Fruit fly (Drosophila melanogaster): ENCODE measurements around the gene Srp72.

Srp72 gene

DNA sequence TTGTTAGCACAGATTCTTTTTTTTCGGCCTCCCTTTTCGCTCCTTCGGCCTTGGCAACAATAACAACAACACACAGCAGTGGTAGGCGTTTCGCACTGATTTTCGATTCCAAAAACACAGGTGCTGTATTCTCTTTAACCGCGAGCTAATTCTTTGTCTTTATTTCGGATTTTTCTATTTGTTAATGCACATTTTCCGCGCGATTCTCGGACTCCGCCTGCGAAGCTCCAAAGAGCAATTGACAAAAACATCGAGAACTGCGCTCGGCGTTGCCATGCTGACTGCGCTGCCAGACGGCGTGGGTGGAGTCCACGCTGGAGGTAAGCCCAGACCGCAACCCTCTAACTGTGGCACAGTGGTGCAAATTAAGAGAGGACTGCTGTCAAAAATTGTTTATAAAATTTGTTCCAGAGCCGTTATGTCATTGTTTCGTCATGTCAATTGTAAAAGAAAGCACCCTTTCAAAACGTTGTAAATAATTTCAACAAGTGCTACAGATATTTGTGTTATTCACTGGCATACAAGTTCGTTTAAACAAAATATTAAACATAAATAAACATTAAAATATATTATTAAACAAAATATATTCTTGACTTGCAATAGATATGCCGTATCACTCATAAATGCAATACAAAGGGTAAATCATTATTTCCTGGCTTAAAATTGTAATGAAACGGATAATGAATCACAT, 31.0 kb upstream of the Srp72 start, which contains the start of the genes DPCoAC and CG5180 (continued):
- TF ChIP-seq salr (GFP tag; optimal IDR thresholded peaks at IDR 0.05) (peak in 1 of 2 experiments; percentile 65), ss (GFP tag; optimal IDR thresholded peaks at IDR 0.05) (peak; percentile 34 to 37), OdsH (GFP tag; optimal IDR thresholded peaks at IDR 0.05) (peak; percentile 69), Eip93F (GFP tag; optimal IDR thresholded peaks at IDR 0.05) (peak; percentile 45), Eip78C (GFP tag) (peak; percentile 79), Hr38 (GFP tag; optimal IDR thresholded peaks at IDR 0.05) (no peak), CG32006 (GFP tag; optimal IDR thresholded peaks at IDR 0.05) (peak; percentile 65), CG7368 (GFP tag; optimal IDR thresholded peaks at IDR 0.05) (peak; percentile 19), CG4318 (GFP tag; optimal IDR thresholded peaks at IDR 0.05) (peak; percentile 56), svp (GFP tag) (peak; percentile 79), cyc (GFP tag; optimal IDR thresholded peaks at IDR 0.05) (peak; percentile 69), fd85E (GFP tag; optimal IDR thresholded peaks at IDR 0.05) (no peak), Hr39 (GFP tag; optimal IDR thresholded peaks at IDR 0.05) (peak; percentile 60), Gug (GFP tag; IDR thresholded peaks at IDR 0.05) (no peak), CG6808 (GFP tag; optimal IDR thresholded peaks at IDR 0.05) (peak; percentile 40), CG6854 (GFP tag; optimal IDR thresholded peaks at IDR 0.05) (peak; percentile 16), vri (GFP tag; optimal IDR thresholded peaks at IDR 0.05) (peak; percentile 70), CG8119 (GFP tag; IDR thresholded peaks at IDR 0.05) (0 out of 3 replicates have a peak, but pooled peaks have one; percentile 27), Sox14 (GFP tag; optimal IDR thresholded peaks at IDR 0.05) (peak; percentile 81), CG34406 (GFP tag; optimal IDR thresholded peaks at IDR 0.05) (peak; percentile 43), Eip75B (GFP tag; optimal IDR thresholded peaks at IDR 0.05) (peak; percentile 32), Blimp-1 (GFP tag; optimal IDR thresholded peaks at IDR 0.05) (peak; percentile 12), Ets21C (GFP tag; optimal IDR thresholded peaks at IDR 0.05) (peak; percentile 55), spab (GFP tag; optimal IDR thresholded peaks at IDR 0.05) (no peak)

- TF ChIP-seq CG8319 (GFP tag; optimal IDR thresholded peaks at IDR 0.05): no peak
- peak in 1 of 2 experiments; percentile 3 for TF ChIP-seq salr (GFP tag; optimal IDR thresholded peaks at IDR 0.05)
- peak; percentile 9 for TF ChIP-seq CG10631 (GFP tag; optimal IDR thresholded peaks at IDR 0.05)
- no peak for TF ChIP-seq CG31627 (GFP tag; optimal IDR thresholded peaks at IDR 0.05)
- no peak for TF ChIP-seq dsx (GFP tag; optimal IDR thresholded peaks at IDR 0.05; ENCODE audit: poor library complexity, severe bottlenecking)
- peak; percentile 6 for TF ChIP-seq Met (GFP tag; optimal IDR thresholded peaks at IDR 0.05)
- TF ChIP-seq topi (GFP tag; optimal IDR thresholded peaks at IDR 0.05): no peak
- no peak for TF ChIP-seq CG3032 (tag; optimal IDR thresholded peaks at IDR 0.05)
- no peak for TF ChIP-seq Eip78C (GFP tag)
- no peak for TF ChIP-seq CG7368 (GFP tag; optimal IDR thresholded peaks at IDR 0.05)
- peak; percentile 10 for TF ChIP-seq esn (GFP tag; optimal IDR thresholded peaks at IDR 0.05)
- no peak for TF ChIP-seq Blimp-1 (GFP tag; optimal IDR thresholded peaks at IDR 0.05)
- no peak for TF ChIP-seq lz (GFP tag; optimal IDR thresholded peaks at IDR 0.05)
- no peak for TF ChIP-seq cyc (GFP tag; optimal IDR thresholded peaks at IDR 0.05)
- peak; percentile 71 for TF ChIP-seq svp (GFP tag)
- no peak for TF ChIP-seq CG6792 (GFP tag; optimal IDR thresholded peaks at IDR 0.05)
These were observed 30.4 kb upstream of the Srp72 start for dm6 chr3R:20558106-20558489.

dm6 chr3R:20560019-20560667, 28.4 kb upstream of the Srp72 start, which contains the start of gene CG15922:
Gene CG15922 (minus strand): TSS chr3R:20560280.
- TF ChIP-seq fd85E (GFP tag; optimal IDR thresholded peaks at IDR 0.05) (no peak), Smox (GFP tag; optimal IDR thresholded peaks at IDR 0.05) (no peak), Sox102F (GFP tag; optimal IDR thresholded peaks at IDR 0.05) (no peak), CG8119 (GFP tag; IDR thresholded peaks at IDR 0.05) (peak; percentile 37; the same call in 2 of the 3 replicates), CG6163 (GFP tag; IDR thresholded peaks at IDR 0.05) (no peak), Gug (GFP tag; IDR thresholded peaks at IDR 0.05) (no peak), CG1621 (tag; optimal IDR thresholded peaks at IDR 0.05) (no peak), CG3032 (tag; optimal IDR thresholded peaks at IDR 0.05) (no peak), CG8632 (GFP tag; optimal IDR thresholded peaks at IDR 0.05) (no peak), eg (GFP tag; IDR thresholded peaks at IDR 0.05) (peak; percentile 44; the same call in 2 of the 3 replicates), Hr4 (GFP tag; optimal IDR thresholded peaks at IDR 0.05) (peak; percentile 36), dsx (GFP tag; optimal IDR thresholded peaks at IDR 0.05; ENCODE audit: poor library complexity, severe bottlenecking) (no peak), CG8319 (GFP tag; optimal IDR thresholded peaks at IDR 0.05) (no peak), net (GFP tag; optimal IDR thresholded peaks at IDR 0.05) (peak; percentile 44), Met (GFP tag; optimal IDR thresholded peaks at IDR 0.05) (no peak), esn (GFP tag; optimal IDR thresholded peaks at IDR 0.05) (no peak), Ets96B (tag; optimal IDR thresholded peaks at IDR 0.05) (no peak), Blimp-1 (GFP tag; optimal IDR thresholded peaks at IDR 0.05) (no peak), CG10631 (GFP tag; optimal IDR thresholded peaks at IDR 0.05) (peak; percentile 18), Hr39 (GFP tag; optimal IDR thresholded peaks at IDR 0.05) (peak; percentile 7), salr (GFP tag; optimal IDR thresholded peaks at IDR 0.05) (peak in 1 of 2 experiments; percentile 49), CG9139 (GFP tag; optimal IDR thresholded peaks at IDR 0.05) (peak; percentile 57), CG3919 (GFP tag; optimal IDR thresholded peaks at IDR 0.05) (peak; percentile 17)
